Fruit fly (Drosophila melanogaster) whole organism, wandering third instar larva: ENCODE data around the gene Pgls.

Experiments
- Hr78 ChIP-seq: fragments of >200 bp; optimal IDR thresholded peaks from 2 replicates; lab custom pipeline; 2017; ENCODE audit warnings: missing biosample characterization, missing genetic modification characterization
- Rel ChIP-seq, 2 experiments: fragments of 200-800 bp; sonication (Bioruptor generic) in 1 of 2; optimal IDR thresholded peaks; 2 replicates in 1 of 2; 3 replicates in 1 of 2; lab custom pipeline; 2016 to 2019; ENCODE audit warnings: mild to moderate bottlenecking in 2 of 2, missing biosample characterization in 2 of 2, missing genetic modification characterization in 2 of 2, moderate library complexity in 1 of 2
- br ChIP-seq: fragments of 200-800 bp; sonication (Bioruptor generic); optimal IDR thresholded peaks from 2 replicates; lab custom pipeline; 2016; ENCODE audit warnings: missing biosample characterization, missing genetic modification characterization
- dl ChIP-seq, 2 experiments: fragments of 175-275, 200-275 bp in 1 of 2; fragments of 200-275 bp in 1 of 2; sonication (Bioruptor generic); optimal IDR thresholded peaks; lab custom pipeline; 2018; ENCODE audit warnings: mild to moderate bottlenecking in 2 of 2, missing biosample characterization in 2 of 2, missing genetic modification characterization in 2 of 2, moderate library complexity in 2 of 2; ENCODE audit not compliant: partially characterized antibody in 2 of 2, insufficient read depth in 1 of 2
- dmrt93B ChIP-seq: fragments of 200-800 bp; sonication (Bioruptor generic); optimal IDR thresholded peaks from 2 replicates; lab custom pipeline; 2018; ENCODE audit warnings: missing biosample characterization, mild to moderate bottlenecking, missing genetic modification characterization
- jim ChIP-seq: fragments of 175-275, 200-325 bp; sonication (Bioruptor generic); optimal IDR thresholded peaks from 2 replicates; lab custom pipeline; 2016; ENCODE audit warnings: missing biosample characterization, mild to moderate bottlenecking, missing genetic modification characterization
- lola ChIP-seq: fragments of >200 bp; optimal IDR thresholded peaks from 2 replicates; lab custom pipeline; 2017; ENCODE audit warnings: missing biosample characterization, missing genetic modification characterization
- sage ChIP-seq: fragments of 200-800 bp; sonication (Bioruptor generic); optimal IDR thresholded peaks from 2 replicates; lab custom pipeline; 2016; ENCODE audit warnings: missing biosample characterization, mild to moderate bottlenecking, missing genetic modification characterization
- sv ChIP-seq: fragments of 200-800 bp; sonication (Bioruptor generic); optimal IDR thresholded peaks from 3 replicates; lab custom pipeline; 2016; ENCODE audit warnings: missing biosample characterization, missing genetic modification characterization

DNA sequence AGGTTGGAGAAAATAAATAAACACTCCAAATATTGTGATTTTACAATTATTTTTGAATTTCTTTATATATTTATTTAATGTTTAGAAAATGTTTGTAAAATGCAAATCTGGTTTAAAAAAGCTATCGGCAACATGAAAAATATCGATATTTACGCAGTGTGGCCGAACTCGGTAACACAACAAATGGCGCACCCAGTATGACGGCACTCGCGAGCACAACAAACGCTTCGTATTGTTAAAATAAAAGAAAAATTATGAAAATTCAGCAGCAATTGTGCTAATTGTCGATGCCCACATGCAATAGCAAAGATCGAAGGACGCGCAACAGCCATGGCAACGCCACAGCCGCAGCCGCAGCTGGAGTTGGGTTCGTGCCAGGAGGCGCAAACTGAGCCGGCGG is 1.3 kb downstream of the Pgls start, which contains the start of gene CG2202:
- no peak for TF ChIP-seq sage (GFP tag; lab: Kevin White, UChicago)
- no peak for TF ChIP-seq jim (GFP tag; lab: Kevin White, UChicago)
- no peak for TF ChIP-seq Hr78 (GFP tag; lab: Kevin White, UChicago)
- no peak for TF ChIP-seq sv (GFP tag; lab: Kevin White, UChicago)
- no peak for TF ChIP-seq dmrt93B (GFP tag; lab: Kevin White, UChicago)
- TF ChIP-seq br (GFP tag; lab: Kevin White, UChicago), result no peak
- TF ChIP-seq Rel (GFP tag; optimal IDR thresholded peaks at IDR 0.05; lab: Kevin White, UChicago), result no peak
- TF ChIP-seq Rel (tag; optimal IDR thresholded peaks at IDR 0.05; lab: Kevin White, UChicago), result no peak
- no peak for TF ChIP-seq dl (GFP tag; optimal IDR thresholded peaks at IDR 0.05; lab: Kevin White, UChicago; ENCODE audit: insufficient read depth in 1 of 2, partially characterized antibody in 2 of 2)
- no peak for TF ChIP-seq lola
